Worm (Caenorhabditis elegans) whole organism, L1 larva: ENCODE data around the gene R193.2.

ENCODE experiments used
- C34B4.2 ChIP-seq: sonication (generic microtip); optimal IDR thresholded peaks from 2 replicates; lab custom pipeline; 2017; ENCODE audit warnings: mild to moderate bottlenecking, missing genetic modification characterization, missing compliant biosample characterization
- Y116A8C.19 ChIP-seq: sonication (generic microtip); optimal IDR thresholded peaks from 2 replicates; lab custom pipeline; 2016; ENCODE audit warnings: missing compliant biosample characterization, missing genetic modification characterization, borderline replicate concordance
- ama-1 ChIP-seq: fragments of 150-350 bp; optimal IDR thresholded peaks from 2 replicates; lab custom pipeline; 2014
- ceh-63 ChIP-seq: fragments of 200-800 bp; sonication (Bioruptor generic); optimal IDR thresholded peaks from 2 replicates; lab custom pipeline; 2018; ENCODE audit warnings: mild to moderate bottlenecking, missing genetic modification characterization, missing compliant biosample characterization
- ceh-82 ChIP-seq, 3 experiments: fragments of 150-350 bp in 1 of 3; sonication (generic microtip) in 2 of 3; optimal IDR thresholded peaks; 2 replicates each; lab custom pipeline; 2014 to 2017; ENCODE audit warnings: missing biosample characterization in 3 of 3, missing genetic modification characterization in 3 of 3
- ceh-90 ChIP-seq: sonication (generic microtip); optimal IDR thresholded peaks from 2 replicates; lab custom pipeline; 2016; ENCODE audit warnings: missing genetic modification characterization, missing compliant biosample characterization
- ces-1 ChIP-seq: fragments of 150-350 bp; optimal IDR thresholded peaks from 2 replicates; lab custom pipeline; 2014; ENCODE audit warnings: missing biosample characterization, missing genetic modification reagents, missing genetic modification characterization
- dpl-1 ChIP-seq, 3 experiments: fragments of 150-350 bp in 2 of 3; sonication (generic microtip) in 1 of 3; optimal IDR thresholded peaks; 2 replicates each; lab custom pipeline; 2014 to 2017; ENCODE audit warnings: missing biosample characterization in 3 of 3, missing genetic modification characterization in 3 of 3, missing genetic modification reagents in 3 of 3
- dsc-1 ChIP-seq: sonication (generic microtip); optimal IDR thresholded peaks from 2 replicates; lab custom pipeline; 2016; ENCODE audit warnings: mild to moderate bottlenecking, missing genetic modification characterization, missing compliant biosample characterization
- efl-1 ChIP-seq, 4 experiments: fragments of 150-350 bp; optimal IDR thresholded peaks in 3 of 4; peaks in 1 of 4; 1 replicate in 1 of 4; 2 replicates in 3 of 4; lab custom pipeline; 2014; ENCODE audit warnings: missing biosample characterization in 2 of 4, missing genetic modification characterization in 2 of 4, missing genetic modification reagents in 2 of 4
- efl-3 ChIP-seq: fragments of 200-800 bp; sonication (Bioruptor generic); optimal IDR thresholded peaks from 2 replicates; lab custom pipeline; 2018; ENCODE audit warnings: mild to moderate bottlenecking, missing genetic modification characterization, missing compliant biosample characterization
- egl-13 ChIP-seq: sonication (generic microtip); optimal IDR thresholded peaks from 2 replicates; lab custom pipeline; 2016; ENCODE audit warnings: missing genotype, missing genetic modification reagents, missing genetic modification characterization, missing compliant biosample characterization
- fkh-10 ChIP-seq: sonication (generic microtip); optimal IDR thresholded peaks from 2 replicates; lab custom pipeline; 2017; ENCODE audit warnings: missing biosample characterization, missing genetic modification reagents, missing genetic modification characterization
- fkh-4 ChIP-seq: sonication (generic microtip); optimal IDR thresholded peaks from 2 replicates; lab custom pipeline; 2016; ENCODE audit warnings: missing compliant biosample characterization, missing genetic modification characterization, borderline replicate concordance
- fkh-8 ChIP-seq: sonication (generic microtip); optimal IDR thresholded peaks from 2 replicates; lab custom pipeline; 2016; ENCODE audit warnings: mild to moderate bottlenecking, missing genetic modification characterization, missing compliant biosample characterization
- fos-1 ChIP-seq: fragments of 150-350 bp; optimal IDR thresholded peaks from 2 replicates; lab custom pipeline; 2014; ENCODE audit warnings: missing biosample characterization, missing genetic modification characterization
- hlh-17 ChIP-seq: fragments of 200-800 bp; sonication (Bioruptor generic); optimal IDR thresholded peaks from 2 replicates; lab custom pipeline; 2018; ENCODE audit warnings: missing genetic modification characterization, mild to moderate bottlenecking, missing compliant biosample characterization, moderate library complexity, borderline replicate concordance
- irx-1 ChIP-seq: sonication (generic microtip); optimal IDR thresholded peaks from 2 replicates; lab custom pipeline; 2016; ENCODE audit warnings: missing genetic modification characterization, missing compliant biosample characterization
- isw-1 ChIP-seq: fragments of 200-800 bp; sonication (Bioruptor generic); IDR thresholded peaks from 2 replicates; pipeline ENCODE4 v1.3.6; 2022; ENCODE audit warnings: missing genetic modification characterization, missing compliant biosample characterization
- lin-15B ChIP-seq: fragments of 150-350 bp; sonication (generic microtip); optimal IDR thresholded peaks from 3 replicates; lab custom pipeline; 2014; ENCODE audit warnings: missing biosample characterization, missing genetic modification characterization
- lin-39 ChIP-seq: fragments of 150-350 bp; optimal IDR thresholded peaks from 2 replicates; lab custom pipeline; 2014; ENCODE audit warnings: missing biosample characterization, missing genetic modification reagents, missing genetic modification characterization
- lsy-2 ChIP-seq, 2 experiments: fragments of 150-350 bp; optimal IDR thresholded peaks; 2 replicates each; lab custom pipeline; 2014; ENCODE audit warnings: missing biosample characterization in 2 of 2, missing genetic modification characterization in 2 of 2
- mab-9 ChIP-seq: fragments of 200-800 bp; sonication (Bioruptor generic); IDR thresholded peaks from 2 replicates; pipeline ENCODE4 v1.3.6; 2022; ENCODE audit warnings: missing genetic modification reagents, missing genetic modification characterization, missing compliant biosample characterization
- mdl-1 ChIP-seq, 2 experiments: fragments of 150-350 bp; optimal IDR thresholded peaks; 2 replicates each; lab custom pipeline; 2014 to 2017; ENCODE audit warnings: missing biosample characterization in 2 of 2, missing genetic modification characterization in 2 of 2, inconsistent platforms in 1 of 2
- mep-1 ChIP-seq: fragments of 150-350 bp; optimal IDR thresholded peaks from 2 replicates; lab custom pipeline; 2014; ENCODE audit warnings: missing biosample characterization, missing genetic modification characterization
- nhr-11 ChIP-seq: fragments of 150-350 bp; optimal IDR thresholded peaks from 2 replicates; lab custom pipeline; 2014; ENCODE audit warnings: missing biosample characterization, missing genetic modification characterization
- nhr-19 ChIP-seq: fragments of 200-800 bp; sonication (Bioruptor generic); conservative IDR thresholded peaks from 2 replicates; pipeline ENCODE4 v1.3.6; 2022; ENCODE audit warnings: missing genetic modification characterization, missing compliant biosample characterization
- nhr-20 ChIP-seq: sonication (generic microtip); optimal IDR thresholded peaks from 2 replicates; lab custom pipeline; 2016; ENCODE audit warnings: mild to moderate bottlenecking, missing genetic modification characterization, missing compliant biosample characterization
- nhr-76 ChIP-seq: sonication (generic microtip); optimal IDR thresholded peaks from 2 replicates; lab custom pipeline; 2017; ENCODE audit warnings: missing biosample characterization, missing genetic modification characterization
- nhr-77 ChIP-seq: fragments of 150-350 bp; optimal IDR thresholded peaks from 2 replicates; lab custom pipeline; 2014; ENCODE audit warnings: missing biosample characterization, missing genetic modification characterization
- nhr-90 ChIP-seq: sonication (generic microtip); optimal IDR thresholded peaks from 2 replicates; lab custom pipeline; 2016; ENCODE audit warnings: mild to moderate bottlenecking, missing genetic modification characterization, missing compliant biosample characterization; ENCODE audit not compliant: poor library complexity
- pax-3 ChIP-seq: fragments of 200-800 bp; sonication (Bioruptor generic); optimal IDR thresholded peaks from 2 replicates; lab custom pipeline; 2018; ENCODE audit warnings: mild to moderate bottlenecking, missing genetic modification characterization, moderate library complexity, missing compliant biosample characterization
- skn-1 ChIP-seq: fragments of 150-350 bp; optimal IDR thresholded peaks from 2 replicates; lab custom pipeline; 2014; ENCODE audit warnings: missing biosample characterization, missing genetic modification characterization
- sup-37 ChIP-seq: fragments of 200-800 bp; sonication (Bioruptor generic); optimal IDR thresholded peaks from 2 replicates; lab custom pipeline; 2018; ENCODE audit warnings: mild to moderate bottlenecking, missing genetic modification characterization, missing compliant biosample characterization
- tlp-1 ChIP-seq: fragments of 150-350 bp; optimal IDR thresholded peaks from 2 replicates; lab custom pipeline; 2014; ENCODE audit warnings: missing biosample characterization, missing genetic modification characterization
- unc-130 ChIP-seq: fragments of 150-350 bp; optimal IDR thresholded peaks from 2 replicates; lab custom pipeline; 2017; ENCODE audit warnings: missing biosample characterization, missing genetic modification characterization, inconsistent platforms
- unc-98 ChIP-seq: fragments of 200-800 bp; sonication (Bioruptor generic); IDR thresholded peaks from 2 replicates; pipeline ENCODE4 v1.3.6; 2022; ENCODE audit warnings: missing genetic modification characterization, missing compliant biosample characterization
- vab-15 ChIP-seq: sonication (generic microtip); optimal IDR thresholded peaks from 2 replicates; lab custom pipeline; 2017; ENCODE audit warnings: missing genotype, mild to moderate bottlenecking, missing genetic modification characterization, missing compliant biosample characterization
- xbp-1 ChIP-seq: sonication (generic microtip); optimal IDR thresholded peaks from 2 replicates; lab custom pipeline; 2016; ENCODE audit warnings: missing genetic modification characterization, missing compliant biosample characterization
- zag-1 ChIP-seq: fragments of 150-350 bp; optimal IDR thresholded peaks from 2 replicates; lab custom pipeline; 2014; ENCODE audit warnings: missing biosample characterization, missing genetic modification characterization
- ztf-11 ChIP-seq, 2 experiments: sonication (generic microtip); optimal IDR thresholded peaks; 2 replicates each; lab custom pipeline; 2016 to 2017; ENCODE audit warnings: missing genetic modification characterization in 2 of 2, missing biosample characterization in 1 of 2, missing compliant biosample characterization in 1 of 2

R193.2 gene

ce11 chrX:1122198-1122597, 26.2 kb downstream of the R193.2 start (continued):
- TF ChIP-seq hlh-17 (GFP tag; lab: Kevin White, UChicago) (no peak), ama-1 (lab: Kevin White, UChicago) (no peak), ceh-82 (tag; optimal IDR thresholded peaks at IDR 0.05; lab: Kevin White, UChicago) (peak in 1 of 3 experiments; percentile 41), pax-3 (tag; lab: Kevin White, UChicago) (no peak), ces-1 (no peak), mdl-1 (tag; optimal IDR thresholded peaks at IDR 0.05; lab: Kevin White, UChicago) (no peak), mep-1 (tag; lab: Kevin White, UChicago) (peak; percentile 60), nhr-76 (tag; lab: Kevin White, UChicago) (no peak), vab-15 (tag; lab: Kevin White, UChicago) (peak; percentile 14), skn-1 (tag; lab: Kevin White, UChicago) (peak; percentile 16), fkh-10 (GFP tag; lab: Kevin White, UChicago) (no peak), efl-3 (GFP tag; lab: Kevin White, UChicago) (no peak), lin-39 (no peak), nhr-77 (no peak), xbp-1 (tag; lab: Kevin White, UChicago) (no peak), mab-9 (no peak), efl-1 (optimal IDR thresholded peaks at IDR 0.05; lab: Kevin White, UChicago) (no peak), efl-1 (GFP tag; optimal IDR thresholded peaks at IDR 0.05 in 1 of 2; lab: Kevin White, UChicago) (no peak), fkh-4 (tag; lab: Kevin White, UChicago) (no peak), unc-98 (GFP tag; lab: Robert Waterston, UW) (no peak), nhr-20 (tag; lab: Kevin White, UChicago) (peak; percentile 25), ceh-90 (no peak), C34B4.2 (tag; lab: Kevin White, UChicago) (no peak), nhr-19 (GFP tag; lab: Robert Waterston, UW) (no peak), nhr-11 (no peak), Y116A8C.19 (tag; lab: Kevin White, UChicago) (no peak), zag-1 (tag; lab: Kevin White, UChicago) (no peak), dpl-1 (GFP tag; optimal IDR thresholded peaks at IDR 0.05; lab: Kevin White, UChicago) (peak in 1 of 3 experiments; percentile 25), unc-130 (tag; lab: Kevin White, UChicago) (no peak), irx-1 (tag; lab: Kevin White, UChicago) (no peak), fos-1 (tag; lab: Kevin White, UChicago) (peak; percentile 39), sup-37 (GFP tag; lab: Kevin White, UChicago) (no peak), isw-1 (GFP tag; lab: Robert Waterston, UW) (no peak), ztf-11 (tag; optimal IDR thresholded peaks at IDR 0.05; lab: Kevin White, UChicago) (no peak), ceh-63 (no peak), lin-15B (tag; lab: Kevin White, UChicago) (no peak)

- TF ChIP-seq fkh-8 (tag; lab: Kevin White, UChicago) (no peak), dsc-1 (tag; lab: Kevin White, UChicago) (no peak), egl-13 (tag; lab: Kevin White, UChicago) (peak; percentile 33), lsy-2 (tag; optimal IDR thresholded peaks at IDR 0.05; lab: Kevin White, UChicago) (no peak), tlp-1 (tag; lab: Kevin White, UChicago) (no peak), skn-1 (tag; lab: Kevin White, UChicago) (peak; percentile 48), nhr-90 (no peak), zag-1 (tag; lab: Kevin White, UChicago) (no peak), fkh-10 (GFP tag; lab: Kevin White, UChicago) (no peak)
These were observed 26.8 kb downstream of the R193.2 start for ce11 chrX:1121575-1121974.
